Worm (Caenorhabditis elegans): Measurements from ENCODE around the gene npr-7.

npr-7 gene

ce11 chrX:9319080-9319479 is at the start of gene npr-7:
Gene npr-7, minus strand, starts transcription at chrX:9319180.
- TF ChIP-seq lir-1 (GFP tag; conservative IDR thresholded peaks at IDR 0.05) (no peak), B0336.3 (GFP tag; IDR thresholded peaks at IDR 0.05) (no peak), Y79H2A.3 (GFP tag; conservative IDR thresholded peaks at IDR 0.05) (no peak), lin-35 (GFP tag; optimal IDR thresholded peaks at IDR 0.05) (no peak), bed-1 (GFP tag; IDR thresholded peaks at IDR 0.05) (no peak), hrde-1 (tag; optimal IDR thresholded peaks at IDR 0.05; ENCODE audit: borderline replicate concordance) (no peak), chd-7 (tag; optimal IDR thresholded peaks at IDR 0.05) (no peak), aptf-2 (GFP tag; conservative IDR thresholded peaks at IDR 0.05) (no peak), let-607 (tag; optimal IDR thresholded peaks at IDR 0.05) (no peak), nfyb-1 (GFP tag; IDR thresholded peaks at IDR 0.05) (no peak), die-1 (tag; optimal IDR thresholded peaks at IDR 0.05) (no peak), T07F8.4 (tag; optimal IDR thresholded peaks at IDR 0.05) (no peak), C06A6.2 (GFP tag; conservative IDR thresholded peaks at IDR 0.05) (no peak), hlh-12 (tag; optimal IDR thresholded peaks at IDR 0.05) (no peak), T26A5.8 (tag; optimal IDR thresholded peaks at IDR 0.05) (no peak), athp-1 (tag; optimal IDR thresholded peaks at IDR 0.05) (no peak), nhr-80 (tag; optimal IDR thresholded peaks at IDR 0.05) (no peak), dpl-1 (GFP tag; optimal IDR thresholded peaks at IDR 0.05) (no peak), F33H1.4 (GFP tag; IDR thresholded peaks at IDR 0.05) (no peak), ztf-3 (GFP tag; optimal IDR thresholded peaks at IDR 0.05) (no peak)

- TF ChIP-seq nhr-179 (tag; optimal IDR thresholded peaks at IDR 0.05) = no peak
- no peak for TF ChIP-seq attf-5 (GFP tag; optimal IDR thresholded peaks at IDR 0.05)
- no peak for TF ChIP-seq snpc-4 (GFP tag; optimal IDR thresholded peaks at IDR 0.05)
- TF ChIP-seq snpc-4 (tag; optimal IDR thresholded peaks at IDR 0.05) = no peak
- TF ChIP-seq ccch-3 (GFP tag; optimal IDR thresholded peaks at IDR 0.05) = no peak
- no peak for TF ChIP-seq egrh-3 (GFP tag; IDR thresholded peaks at IDR 0.05)
- no peak for TF ChIP-seq die-1 (tag; optimal IDR thresholded peaks at IDR 0.05)
- TF ChIP-seq zim-3 (tag; optimal IDR thresholded peaks at IDR 0.05) = no peak
- TF ChIP-seq madf-8 (GFP tag; conservative IDR thresholded peaks at IDR 0.05) = no peak
- TF ChIP-seq C17E4.6 (GFP tag; IDR thresholded peaks at IDR 0.05) = no peak
- no peak for TF ChIP-seq fkh-3 (tag; optimal IDR thresholded peaks at IDR 0.05)
- TF ChIP-seq dpl-1 (GFP tag; optimal IDR thresholded peaks at IDR 0.05) = no peak
- no peak for TF ChIP-seq sea-2 (GFP tag; IDR thresholded peaks at IDR 0.05)
- no peak for TF ChIP-seq ama-1 (optimal IDR thresholded peaks at IDR 0.05)
- no peak for TF ChIP-seq ama-1 (GFP tag; optimal IDR thresholded peaks at IDR 0.05)
- TF ChIP-seq B0035.1 (tag; optimal IDR thresholded peaks at IDR 0.05) = no peak
- TF ChIP-seq bed-1 (GFP tag; IDR thresholded peaks at IDR 0.05) = no peak
- TF ChIP-seq F49E8.2 (tag; optimal IDR thresholded peaks at IDR 0.05; ENCODE audit: insufficient read depth) = no peak
- no peak for TF ChIP-seq ztf-25 (GFP tag; IDR thresholded peaks at IDR 0.05)
Measured at ce11 chrX:9364501-9364900, 45.5 kb upstream of the npr-7 start, which contains the start of gene pkc-2. Gene pkc-2, plus strand, starts transcription at chrX:9364818.

- TF ChIP-seq lin-40 (tag; optimal IDR thresholded peaks at IDR 0.05) (no peak), nhr-80 (tag; optimal IDR thresholded peaks at IDR 0.05) (peak; percentile 64)
Measured at ce11 chrX:9364082-9364481, 45.1 kb upstream of the npr-7 start.

Measured in whole organism, young adult.